Fruit fly (Drosophila melanogaster): ENCODE results near the gene Act5C.
A peak's percentile ranks its signal among the peaks of the same experiment; 100 is the strongest.

DNA sequence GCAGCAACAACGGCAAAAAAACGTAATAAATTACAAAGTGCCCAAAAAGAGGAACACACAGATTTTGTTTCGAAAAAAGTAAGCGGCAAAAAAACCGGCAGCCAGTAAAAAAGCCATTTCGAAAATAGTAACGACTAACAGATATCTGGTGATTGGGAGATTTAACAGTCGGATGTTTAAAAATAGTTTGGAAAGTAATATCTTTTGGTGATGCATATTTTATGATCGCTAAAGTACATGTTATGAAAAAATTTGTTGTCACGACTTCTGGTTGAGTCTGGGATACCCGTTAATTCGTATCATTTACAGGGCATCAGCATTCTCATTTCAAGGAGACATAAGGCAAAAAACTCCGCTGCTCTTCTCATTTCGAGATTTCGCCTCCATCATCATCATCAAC, 22.5 kb downstream of the Act5C start:
- TF ChIP-seq dac (GFP tag; optimal IDR thresholded peaks at IDR 0.05): no peak
- TF ChIP-seq fkh (GFP tag; optimal IDR thresholded peaks at IDR 0.05): no peak
- TF ChIP-seq Smox (GFP tag; optimal IDR thresholded peaks at IDR 0.05): peak; percentile 80
- peak; percentile 64 for TF ChIP-seq net (GFP tag; optimal IDR thresholded peaks at IDR 0.05)
- TF ChIP-seq Lpt (GFP tag; optimal IDR thresholded peaks at IDR 0.05): peak; percentile 4
- TF ChIP-seq CG4318 (GFP tag; optimal IDR thresholded peaks at IDR 0.05): no peak
- peak; percentile 71 for TF ChIP-seq CG8319 (GFP tag; optimal IDR thresholded peaks at IDR 0.05)
- peak; percentile 73 for TF ChIP-seq OdsH (GFP tag; optimal IDR thresholded peaks at IDR 0.05)
- peak in 1 of 2 experiments; percentile 65 for TF ChIP-seq ss (GFP tag; optimal IDR thresholded peaks at IDR 0.05)
- peak; percentile 75 for TF ChIP-seq lz (GFP tag; optimal IDR thresholded peaks at IDR 0.05)
- peak; percentile 75 for TF ChIP-seq Ets21C (GFP tag; optimal IDR thresholded peaks at IDR 0.05)
